Worm (Caenorhabditis elegans) whole organism, midembryonic: ENCODE data around the gene F32G8.2.
A peak's percentile ranks its signal among the peaks of the same experiment; 100 is the strongest.

Source experiments
- cog-1 ChIP-seq: sonication (generic microtip); optimal IDR thresholded peaks from 2 replicates; lab custom pipeline; 2016; ENCODE audit warnings: missing genetic modification characterization, missing compliant biosample characterization
- flt-1 ChIP-seq: fragments of 200-800 bp; sonication (Bioruptor generic); IDR thresholded peaks from 2 replicates; pipeline ENCODE4 v1.3.6; 2022; ENCODE audit warnings: missing genetic modification characterization, missing compliant biosample characterization
- klf-2 ChIP-seq: fragments of 200-800 bp; sonication (Bioruptor generic); conservative IDR thresholded peaks from 2 replicates; pipeline ENCODE4 v1.3.6; 2022; ENCODE audit warnings: missing genetic modification reagents, missing genetic modification characterization, missing compliant biosample characterization
- ref-1 ChIP-seq: fragments of 200-800 bp; sonication (Bioruptor generic); conservative IDR thresholded peaks from 2 replicates; pipeline ENCODE4 v1.3.6; 2022; ENCODE audit warnings: missing genetic modification reagents, missing genetic modification characterization, missing compliant biosample characterization
- tab-1 ChIP-seq: fragments of 200-800 bp; sonication (Bioruptor generic); IDR thresholded peaks from 2 replicates; pipeline ENCODE4 v1.3.6; 2022; ENCODE audit warnings: missing genetic modification characterization, missing compliant biosample characterization
- ztf-29 ChIP-seq: fragments of 200-800 bp; sonication (Bioruptor generic); IDR thresholded peaks from 2 replicates; pipeline ENCODE4 v1.3.6; 2022; ENCODE audit warnings: missing genetic modification reagents, missing genetic modification characterization, missing compliant biosample characterization

DNA sequence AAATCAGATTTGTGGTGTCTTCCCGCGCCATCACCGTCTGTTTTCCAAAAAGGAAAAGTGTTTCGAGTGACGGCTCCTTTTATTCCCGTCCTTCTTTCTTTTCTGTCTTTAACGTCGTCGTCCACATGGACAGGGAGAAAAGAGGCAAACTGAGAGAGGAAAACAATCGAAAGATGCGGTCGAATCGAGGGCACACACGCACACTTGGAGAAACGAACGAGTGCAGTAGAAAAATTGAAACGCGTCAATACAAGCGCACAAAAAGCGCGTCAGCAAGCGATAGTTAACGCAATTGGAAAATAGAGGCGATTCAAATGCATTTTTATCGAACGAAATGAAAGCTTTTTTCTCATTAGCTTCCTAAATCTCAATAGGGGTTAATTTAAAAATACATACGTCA lies 13.0 kb upstream of the F32G8.2 start:
- TF ChIP-seq ztf-29 (GFP tag; lab: Robert Waterston, UW) (no peak), tab-1 (GFP tag; lab: Robert Waterston, UW) (no peak), ref-1 (no peak), cog-1 (tag; lab: Kevin White, UChicago) (peak; percentile 58), flt-1 (GFP tag; lab: Robert Waterston, UW) (no peak), klf-2 (GFP tag; lab: Robert Waterston, UW) (no peak)
